Worm (Caenorhabditis elegans): Measurements from ENCODE around the gene nstp-2.

DNA sequence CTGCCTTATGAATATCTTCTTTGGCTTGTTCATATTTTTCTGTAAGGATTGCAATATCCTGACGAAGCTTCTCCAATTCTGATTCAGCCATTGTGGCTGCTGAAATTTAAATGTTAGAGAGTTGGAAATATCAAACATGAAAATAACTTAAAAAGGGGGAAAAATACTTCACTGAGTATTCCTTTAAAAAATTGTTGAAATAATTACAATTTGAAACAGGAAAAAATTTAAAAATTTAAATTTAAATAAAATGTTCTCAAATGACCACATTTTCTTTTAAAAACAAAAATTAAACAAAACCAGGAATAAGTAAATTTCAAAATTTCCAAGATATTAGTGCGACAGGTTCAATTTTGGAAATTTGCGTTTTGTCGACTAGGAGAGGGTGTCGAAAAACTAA, 33.8 kb downstream of the nstp-2 start, which contains the start of gene bicd-1:
- TF ChIP-seq ztf-29 (GFP tag; IDR thresholded peaks at IDR 0.05) (no peak), flt-1 (GFP tag; IDR thresholded peaks at IDR 0.05) (no peak), med-1 (GFP tag; optimal IDR thresholded peaks at IDR 0.05; ENCODE audit: insufficient read depth) (no peak), tab-1 (GFP tag; IDR thresholded peaks at IDR 0.05) (no peak), klf-2 (GFP tag; conservative IDR thresholded peaks at IDR 0.05) (no peak), ztf-23 (GFP tag; IDR thresholded peaks at IDR 0.05) (no peak)
